Fruit fly (Drosophila melanogaster) ovary, adult (tissue): Measurements from ENCODE around the gene pod1.

Source experiments
- CG17801 ChIP-seq: fragments of 200-800 bp; optimal IDR thresholded peaks from 2 replicates; lab custom pipeline; 2019; ENCODE audit warnings: missing biosample characterization, mild to moderate bottlenecking, missing genetic modification characterization, moderate library complexity; ENCODE audit not compliant: partially characterized antibody

Gene pod1

dm6 chrX:6795987-6796691, 7.3 kb upstream of the pod1 start:
- TF ChIP-seq CG17801 (GFP tag; lab: Kevin White, UChicago), result no peak

- no peak for TF ChIP-seq CG17801 (GFP tag; lab: Kevin White, UChicago)
Observed at dm6 chrX:6796972-6797371, 6.5 kb upstream of the pod1 start.

dm6 chrX:6799261-6800022, 4.0 kb upstream of the pod1 start:
- TF ChIP-seq CG17801 (GFP tag; lab: Kevin White, UChicago), result peak; percentile 36

- peak; percentile 39 for TF ChIP-seq CG17801 (GFP tag; lab: Kevin White, UChicago)
Observed at dm6 chrX:6800726-6801296, 2.7 kb upstream of the pod1 start.

dm6 chrX:6802376-6803080, 956 bp upstream of the pod1 start:
- TF ChIP-seq CG17801 (GFP tag; lab: Kevin White, UChicago), result no peak

- TF ChIP-seq CG17801 (GFP tag; lab: Kevin White, UChicago), result no peak
Observed at dm6 chrX:6803880-6804484, 498 bp downstream of the pod1 start.

dm6 chrX:6804485-6805295, 1.2 kb downstream of the pod1 start:
- peak; percentile 80 for TF ChIP-seq CG17801 (GFP tag; lab: Kevin White, UChicago)

DNA sequence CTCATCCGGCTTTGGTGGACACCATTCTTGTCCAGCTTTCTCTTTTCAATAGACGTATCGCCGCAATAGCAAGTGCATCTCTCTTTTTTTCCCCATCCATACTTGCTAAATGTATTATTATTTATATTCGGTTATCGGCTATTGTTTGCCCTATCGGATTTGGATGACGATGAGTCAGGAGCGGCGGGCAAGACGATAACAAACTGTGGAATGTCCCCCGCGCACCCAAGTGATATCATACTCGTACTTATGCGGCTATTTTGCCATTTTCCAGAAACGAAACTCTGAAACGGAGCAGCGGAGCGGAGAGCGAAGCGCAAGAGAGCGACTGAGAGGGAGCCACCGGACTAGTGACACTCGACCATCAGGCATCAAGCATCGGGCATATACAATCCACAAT, 1.9 kb downstream of the pod1 start:
- TF ChIP-seq CG17801 (GFP tag; lab: Kevin White, UChicago), result no peak

- no peak for TF ChIP-seq CG17801 (GFP tag; lab: Kevin White, UChicago)
Observed at dm6 chrX:6813678-6814077, 10.2 kb downstream of the pod1 start, which contains the start of gene iav. Gene iav, plus strand, starts transcription at chrX:6813978.

- peak; percentile 3 for TF ChIP-seq CG17801 (GFP tag; lab: Kevin White, UChicago)
Observed at dm6 chrX:6820703-6821102, 17.2 kb downstream of the pod1 start, which contains the start of the genes Nf-YC and xit. Gene Nf-YC, minus strand, starts transcription at chrX:6820919. Gene xit, plus strand, starts transcription at chrX:6821016.

DNA sequence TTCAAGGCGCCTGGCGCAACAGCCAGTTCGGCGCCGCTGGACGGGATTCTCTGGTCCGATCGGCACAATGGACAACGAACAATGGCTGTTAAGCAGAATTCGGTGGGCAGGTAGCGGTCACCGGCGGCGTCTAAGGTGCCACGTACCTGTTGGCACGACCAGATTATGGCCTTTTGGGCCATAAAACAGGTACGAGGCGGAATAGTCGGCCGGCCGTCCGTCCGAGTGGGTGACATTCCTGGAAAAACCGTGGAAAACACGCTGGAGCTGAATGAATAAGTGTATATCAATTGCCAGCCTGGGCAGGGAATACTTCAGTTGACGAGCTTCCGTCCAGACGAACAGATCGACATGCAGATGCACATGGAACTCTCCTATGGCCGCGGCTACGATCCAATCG, 19.4 kb downstream of the pod1 start, which contains the start of gene Atx-1:
Gene Atx-1, plus strand, starts transcription at position 301 of the 400 bp plus-strand sequence.
- TF ChIP-seq CG17801 (GFP tag; lab: Kevin White, UChicago), result no peak

DNA sequence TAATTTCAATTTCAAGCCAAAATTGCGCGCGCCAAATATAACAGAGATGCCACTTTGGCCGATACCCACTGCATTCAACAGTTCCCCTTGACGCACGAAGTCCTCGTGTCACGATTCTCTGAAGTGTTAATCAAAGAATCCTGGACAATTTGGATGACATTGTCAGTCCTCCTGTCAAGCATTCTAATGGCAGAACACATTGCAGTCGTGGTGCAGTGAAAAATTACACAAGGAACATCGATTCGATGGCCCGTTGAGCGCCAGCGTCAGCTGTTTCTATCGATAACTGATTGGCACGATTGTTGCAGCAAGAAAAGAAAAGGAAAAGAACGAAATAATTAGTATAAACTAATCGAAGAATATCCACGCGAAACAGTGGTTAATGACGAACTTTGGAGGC, 20.7 kb downstream of the pod1 start, which contains the start of gene nonC:
Gene nonC, plus strand, starts transcription at position 294 of the 400 bp plus-strand sequence.
- TF ChIP-seq CG17801 (GFP tag; lab: Kevin White, UChicago), result peak; percentile 57

dm6 chrX:6832584-6832983, 29.1 kb downstream of the pod1 start, which contains the start of gene mAChR-C:
Gene mAChR-C, minus strand, starts transcription at chrX:6832684.
- no peak for TF ChIP-seq CG17801 (GFP tag; lab: Kevin White, UChicago)
